Fruit fly (Drosophila melanogaster) whole organism, prepupa: ENCODE results near the gene yellow-c.

ENCODE experiments used
- Blimp-1 ChIP-seq: fragments of 200-800 bp; sonication (Bioruptor generic); optimal IDR thresholded peaks from 3 replicates; lab custom pipeline; 2017; ENCODE audit warnings: missing biosample characterization, missing genetic modification characterization, mild to moderate bottlenecking, moderate library complexity, missing genetic modification reagents
- CG10631 ChIP-seq: fragments of 200-800 bp; sonication (Bioruptor generic); optimal IDR thresholded peaks from 2 replicates; lab custom pipeline; 2016; ENCODE audit warnings: missing biosample characterization, missing genetic modification characterization
- CG10669 ChIP-seq: fragments of 200-800 bp; sonication (Bioruptor generic); optimal IDR thresholded peaks from 3 replicates; lab custom pipeline; 2018; ENCODE audit warnings: missing biosample characterization, mild to moderate bottlenecking, missing genetic modification characterization, moderate library complexity
- CG11294 ChIP-seq: fragments of 200-800 bp; sonication (Bioruptor generic); IDR thresholded peaks from 2 replicates; pipeline ENCODE4 v1.3.6; 2022; ENCODE audit warnings: missing biosample characterization, missing genetic modification characterization
- CG11762 ChIP-seq: fragments of 200-800 bp; sonication (Bioruptor generic); optimal IDR thresholded peaks from 3 replicates; lab custom pipeline; 2016; ENCODE audit warnings: missing biosample characterization, missing genetic modification characterization; ENCODE audit not compliant: insufficient read depth
- CG15336 ChIP-seq: fragments of 200-800 bp; sonication (Bioruptor generic); IDR thresholded peaks from 2 replicates; pipeline ENCODE4 v1.3.6; 2022; ENCODE audit warnings: missing biosample characterization, missing genetic modification characterization
- CG1621 ChIP-seq: fragments of 200-800 bp; sonication (Bioruptor generic); optimal IDR thresholded peaks from 3 replicates; lab custom pipeline; 2018; ENCODE audit warnings: missing biosample characterization, mild to moderate bottlenecking, missing genetic modification characterization
- CG16779 ChIP-seq: fragments of 200-800 bp; sonication (Bioruptor generic); optimal IDR thresholded peaks from 3 replicates; lab custom pipeline; 2017; ENCODE audit warnings: missing biosample characterization, mild to moderate bottlenecking, missing genetic modification characterization
- CG3032 ChIP-seq: fragments of 200-800 bp; optimal IDR thresholded peaks from 2 replicates; lab custom pipeline; 2019; ENCODE audit warnings: missing biosample characterization, mild to moderate bottlenecking, missing genetic modification characterization, moderate library complexity
- CG31627 ChIP-seq: fragments of 200-800 bp; sonication (Bioruptor generic); optimal IDR thresholded peaks from 3 replicates; lab custom pipeline; 2016; ENCODE audit warnings: missing biosample characterization, missing genetic modification characterization
- CG32006 ChIP-seq: fragments of 200-800 bp; sonication (Bioruptor generic); optimal IDR thresholded peaks from 3 replicates; lab custom pipeline; 2017; ENCODE audit warnings: missing biosample characterization, mild to moderate bottlenecking, missing genetic modification characterization
- CG3919 ChIP-seq: fragments of 200-800 bp; sonication (Bioruptor generic); optimal IDR thresholded peaks from 3 replicates; lab custom pipeline; 2016; ENCODE audit warnings: missing biosample characterization, missing genetic modification characterization
- CG4318 ChIP-seq: fragments of 200-800 bp; sonication (Bioruptor generic); optimal IDR thresholded peaks from 3 replicates; lab custom pipeline; 2017; ENCODE audit warnings: missing biosample characterization, mild to moderate bottlenecking, missing genetic modification characterization
- CG6163 ChIP-seq: fragments of 200-800 bp; sonication (Bioruptor generic); IDR thresholded peaks from 3 replicates; pipeline ENCODE4 v1.3.6; 2022; ENCODE audit warnings: missing biosample characterization, missing genetic modification characterization
- CG6276 ChIP-seq: fragments of 200-800 bp; sonication (Bioruptor generic); optimal IDR thresholded peaks from 2 replicates; lab custom pipeline; 2017; ENCODE audit warnings: missing biosample characterization, mild to moderate bottlenecking, missing genetic modification characterization
- CG6792 ChIP-seq: fragments of 200-800 bp; sonication (Bioruptor generic); optimal IDR thresholded peaks from 3 replicates; lab custom pipeline; 2016; ENCODE audit warnings: missing biosample characterization, missing genetic modification characterization
- CG6808 ChIP-seq: fragments of 200-800 bp; sonication (Bioruptor generic); optimal IDR thresholded peaks from 3 replicates; lab custom pipeline; 2017; ENCODE audit warnings: missing biosample characterization, missing genetic modification characterization, mild to moderate bottlenecking, moderate library complexity, missing genetic modification reagents
- CG6854 ChIP-seq: fragments of 200-800 bp; sonication (Bioruptor generic); optimal IDR thresholded peaks from 2 replicates; lab custom pipeline; 2017; ENCODE audit warnings: missing biosample characterization, mild to moderate bottlenecking, missing genetic modification characterization
- CG7368 ChIP-seq: fragments of 200-800 bp; sonication (Bioruptor generic); optimal IDR thresholded peaks from 3 replicates; lab custom pipeline; 2016; ENCODE audit warnings: missing biosample characterization, missing genetic modification characterization
- CG8119 ChIP-seq: fragments of 200-800 bp; sonication (Bioruptor generic); IDR thresholded peaks from 3 replicates; pipeline ENCODE4 v1.3.6; 2022; ENCODE audit warnings: missing biosample characterization, missing genetic modification characterization
- CG9139 ChIP-seq: fragments of 200-800 bp; sonication (Bioruptor generic); optimal IDR thresholded peaks from 3 replicates; lab custom pipeline; 2017; ENCODE audit warnings: missing biosample characterization, mild to moderate bottlenecking, missing genetic modification characterization
- Eip75B ChIP-seq: fragments of 200-800 bp; sonication (Bioruptor generic); optimal IDR thresholded peaks from 3 replicates; lab custom pipeline; 2016; ENCODE audit warnings: missing biosample characterization, missing genetic modification characterization
- Eip78C ChIP-seq: fragments of 200-800 bp; sonication (Bioruptor generic); peaks from one replicate; lab custom pipeline; 2016; ENCODE audit warnings: missing biosample characterization, missing genetic modification characterization
- Eip93F ChIP-seq: fragments of 200-800 bp; sonication (Bioruptor generic); optimal IDR thresholded peaks from 2 replicates; lab custom pipeline; 2016; ENCODE audit warnings: missing biosample characterization, mild to moderate bottlenecking, missing genetic modification characterization
- Ets21C ChIP-seq: fragments of 200-800 bp; sonication (Bioruptor generic); optimal IDR thresholded peaks from 3 replicates; lab custom pipeline; 2016; ENCODE audit warnings: missing biosample characterization, missing genetic modification characterization
- Ets96B ChIP-seq: fragments of 200-800 bp; optimal IDR thresholded peaks from 2 replicates; lab custom pipeline; 2019; ENCODE audit warnings: missing biosample characterization, mild to moderate bottlenecking, missing genetic modification characterization, moderate library complexity
- Gug ChIP-seq: fragments of 200-800 bp; sonication (Bioruptor generic); IDR thresholded peaks from 2 replicates; pipeline ENCODE4 v1.3.6; 2022; ENCODE audit warnings: missing biosample characterization, missing genetic modification characterization
- Hr38 ChIP-seq: sonication (Bioruptor generic); optimal IDR thresholded peaks from 2 replicates; lab custom pipeline; 2016; ENCODE audit warnings: missing biosample characterization, missing genetic modification characterization
- Hr4 ChIP-seq: fragments of 200-800 bp; sonication (Bioruptor generic); optimal IDR thresholded peaks from 3 replicates; lab custom pipeline; 2016; ENCODE audit warnings: missing biosample characterization, missing genetic modification characterization
- Lpt ChIP-seq: fragments of 200-800 bp; sonication (Bioruptor generic); optimal IDR thresholded peaks from 3 replicates; lab custom pipeline; 2016; ENCODE audit warnings: missing biosample characterization, missing genetic modification characterization
- Met ChIP-seq: fragments of 200-800 bp; sonication (Bioruptor generic); optimal IDR thresholded peaks from 3 replicates; lab custom pipeline; 2016; ENCODE audit warnings: missing biosample characterization, missing genetic modification characterization
- OdsH ChIP-seq: fragments of 200-800 bp; sonication (Bioruptor generic); optimal IDR thresholded peaks from 3 replicates; lab custom pipeline; 2016; ENCODE audit warnings: missing biosample characterization, missing genetic modification characterization
- Smox ChIP-seq: fragments of 200-800 bp; sonication (Bioruptor generic); optimal IDR thresholded peaks from 3 replicates; lab custom pipeline; 2016; ENCODE audit warnings: missing biosample characterization, missing genetic modification characterization
- Sox102F ChIP-seq: fragments of 200-800 bp; sonication (Bioruptor generic); optimal IDR thresholded peaks from 2 replicates; lab custom pipeline; 2016; ENCODE audit warnings: missing biosample characterization, mild to moderate bottlenecking, missing genetic modification characterization
- Sox15 ChIP-seq: fragments of 200-800 bp; sonication (Bioruptor generic); optimal IDR thresholded peaks from 3 replicates; lab custom pipeline; 2016; ENCODE audit warnings: missing biosample characterization, missing genetic modification characterization
- achi ChIP-seq: fragments of 200-800 bp; sonication (Bioruptor generic); optimal IDR thresholded peaks from 3 replicates; lab custom pipeline; 2016; ENCODE audit warnings: missing biosample characterization, missing genetic modification characterization
- acj6 ChIP-seq: fragments of 200-800 bp; sonication (Bioruptor generic); optimal IDR thresholded peaks from 3 replicates; lab custom pipeline; 2016; ENCODE audit warnings: missing biosample characterization, missing genetic modification characterization
- cyc ChIP-seq: fragments of 200-800 bp; sonication (Bioruptor generic); optimal IDR thresholded peaks from 3 replicates; lab custom pipeline; 2016; ENCODE audit warnings: missing biosample characterization, missing genetic modification characterization
- dac ChIP-seq: fragments of 200-800 bp; sonication (Bioruptor generic); optimal IDR thresholded peaks from 2 replicates; lab custom pipeline; 2017; ENCODE audit warnings: missing biosample characterization, mild to moderate bottlenecking, missing genetic modification characterization
- dsx ChIP-seq: fragments of 200-800 bp; optimal IDR thresholded peaks from 3 replicates; lab custom pipeline; 2019; ENCODE audit warnings: missing biosample characterization, mild to moderate bottlenecking, missing genetic modification characterization, moderate library complexity; ENCODE audit not compliant: poor library complexity, severe bottlenecking
- eg ChIP-seq: fragments of 200-800 bp; sonication (Bioruptor generic); IDR thresholded peaks from 3 replicates; pipeline ENCODE4 v1.3.6; 2022; ENCODE audit warnings: missing biosample characterization, missing genetic modification characterization
- esn ChIP-seq: fragments of 200-800 bp; sonication (Bioruptor generic); optimal IDR thresholded peaks from 2 replicates; lab custom pipeline; 2016; ENCODE audit warnings: missing biosample characterization, mild to moderate bottlenecking, missing genetic modification characterization, moderate library complexity
- fd59A ChIP-seq: fragments of 200-800 bp; sonication (Bioruptor generic); optimal IDR thresholded peaks from 2 replicates; lab custom pipeline; 2017; ENCODE audit warnings: missing biosample characterization, mild to moderate bottlenecking, missing genetic modification characterization, missing genetic modification reagents
- fd85E ChIP-seq: fragments of 200-800 bp; sonication (Bioruptor generic); optimal IDR thresholded peaks from 3 replicates; lab custom pipeline; 2016; ENCODE audit warnings: missing biosample characterization, missing genetic modification characterization
- lz ChIP-seq: fragments of 200-800 bp; sonication (Bioruptor generic); optimal IDR thresholded peaks from 3 replicates; lab custom pipeline; 2016; ENCODE audit warnings: missing biosample characterization, missing genetic modification characterization
- net ChIP-seq: fragments of 200-800 bp; sonication (Bioruptor generic); optimal IDR thresholded peaks from 3 replicates; lab custom pipeline; 2016; ENCODE audit warnings: missing biosample characterization, missing genetic modification characterization
- pdm3 ChIP-seq: fragments of 200-800 bp; sonication (Bioruptor generic); optimal IDR thresholded peaks from 3 replicates; lab custom pipeline; 2016; ENCODE audit warnings: missing biosample characterization, missing genetic modification characterization
- salr ChIP-seq, 2 experiments: fragments of 200-800 bp; sonication (Bioruptor generic); optimal IDR thresholded peaks; 3 replicates each; lab custom pipeline; 2016 to 2018; ENCODE audit warnings: missing biosample characterization in 2 of 2, missing genetic modification characterization in 2 of 2, mild to moderate bottlenecking in 1 of 2
- spab ChIP-seq: fragments of 200-800 bp; sonication (Bioruptor generic); optimal IDR thresholded peaks from 2 replicates; lab custom pipeline; 2017; ENCODE audit warnings: missing biosample characterization, mild to moderate bottlenecking, missing genetic modification characterization, missing genetic modification reagents
- ss ChIP-seq, 2 experiments: fragments of 200-800 bp; sonication (Bioruptor generic); optimal IDR thresholded peaks; 2 replicates in 1 of 2; 3 replicates in 1 of 2; lab custom pipeline; 2017 to 2018; ENCODE audit warnings: mild to moderate bottlenecking in 2 of 2, missing biosample characterization in 2 of 2, missing genetic modification characterization in 2 of 2, moderate library complexity in 1 of 2
- svp ChIP-seq: fragments of 200-800 bp; sonication (Bioruptor generic); peaks from one replicate; lab custom pipeline; 2016; ENCODE audit warnings: missing biosample characterization, missing genetic modification characterization
- topi ChIP-seq: fragments of 200-800 bp; sonication (Bioruptor generic); optimal IDR thresholded peaks from 3 replicates; lab custom pipeline; 2016; ENCODE audit warnings: missing biosample characterization, missing genetic modification characterization

The yellow-c gene

DNA sequence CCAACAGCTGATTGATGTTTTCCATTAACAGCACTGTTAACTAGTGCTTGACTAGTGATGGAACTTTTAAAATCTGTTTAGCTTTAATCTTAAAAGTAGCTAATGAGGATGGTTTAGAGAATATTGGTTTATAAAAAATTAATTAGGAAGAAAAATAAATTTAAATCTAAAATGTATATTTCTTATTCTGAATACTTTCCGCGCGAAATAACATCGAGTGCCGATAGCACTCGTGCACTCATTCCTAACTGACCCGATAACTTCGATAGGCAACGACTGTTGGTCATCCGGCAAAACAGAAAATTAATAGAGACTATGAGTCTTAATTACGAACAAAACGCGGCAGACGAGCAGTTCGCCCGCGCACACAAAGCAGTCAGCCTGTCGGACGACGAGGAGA, 25.5 kb upstream of the yellow-c start, which contains the start of the genes THG and Rnmt:
Gene THG, minus strand, starts transcription at position 22 of the 400 bp plus-strand sequence.
Gene Rnmt, plus strand, starts transcription at position 237 of the 400 bp plus-strand sequence.
- TF ChIP-seq CG7368 (GFP tag; lab: Kevin White, UChicago), result peak; percentile 26
- peak; percentile 69 for TF ChIP-seq CG6792 (GFP tag; lab: Kevin White, UChicago)
- no peak for TF ChIP-seq CG16779
- TF ChIP-seq CG6276 (GFP tag; lab: Kevin White, UChicago), result no peak
- peak; percentile 75 for TF ChIP-seq Hr4 (GFP tag; lab: Kevin White, UChicago)
- no peak for TF ChIP-seq CG3919 (GFP tag; lab: Kevin White, UChicago)
- TF ChIP-seq Eip78C (GFP tag; lab: Kevin White, UChicago), result peak; percentile 88
- peak; percentile 85 for TF ChIP-seq esn (GFP tag; lab: Kevin White, UChicago)
- no peak for TF ChIP-seq CG11762
- TF ChIP-seq CG1621 (tag; lab: Kevin White, UChicago), result peak; percentile 40
- TF ChIP-seq achi (GFP tag; lab: Kevin White, UChicago), result peak; percentile 78
- no peak for TF ChIP-seq spab
- peak; percentile 63 for TF ChIP-seq Ets96B (tag; lab: Kevin White, UChicago)
- peak; percentile 58 for TF ChIP-seq CG11294 (GFP tag; lab: Robert Waterston, UW)
- peak; percentile 70 for TF ChIP-seq CG3032 (tag; lab: Kevin White, UChicago)
- no peak for TF ChIP-seq CG6808
- no peak for TF ChIP-seq CG4318 (GFP tag; lab: Kevin White, UChicago)
- no peak for TF ChIP-seq svp
- no peak for TF ChIP-seq CG10669 (GFP tag; lab: Kevin White, UChicago)
- peak; percentile 79 for TF ChIP-seq Smox
- TF ChIP-seq acj6, result peak; percentile 74
- TF ChIP-seq ss (GFP tag; optimal IDR thresholded peaks at IDR 0.05; lab: Kevin White, UChicago), result no peak
- no peak for TF ChIP-seq Blimp-1 (GFP tag; lab: Kevin White, UChicago)
- TF ChIP-seq CG6854, result no peak
- TF ChIP-seq net (GFP tag; lab: Kevin White, UChicago), result peak; percentile 61
- TF ChIP-seq CG10631 (GFP tag; lab: Kevin White, UChicago), result peak; percentile 84
- TF ChIP-seq dsx (GFP tag; lab: Kevin White, UChicago), result no peak
- TF ChIP-seq CG8119 (GFP tag; lab: Robert Waterston, UW), result no peak; the same call in 2 of the 3 replicates
- TF ChIP-seq Hr38, result no peak
- TF ChIP-seq cyc, result peak; percentile 71
- no peak for TF ChIP-seq fd85E (GFP tag; lab: Kevin White, UChicago)
- peak; percentile 60 for TF ChIP-seq Ets21C (GFP tag; lab: Kevin White, UChicago)
- TF ChIP-seq fd59A, result peak; percentile 13
- TF ChIP-seq Met (GFP tag; lab: Kevin White, UChicago), result no peak
- TF ChIP-seq Sox15 (GFP tag; lab: Kevin White, UChicago), result peak; percentile 52
- no peak for TF ChIP-seq Eip93F (GFP tag; lab: Kevin White, UChicago)
- peak; percentile 79 for TF ChIP-seq OdsH
- TF ChIP-seq CG15336, result peak; percentile 66
- TF ChIP-seq Lpt (GFP tag; lab: Kevin White, UChicago), result no peak
- peak; percentile 72 for TF ChIP-seq lz (GFP tag; lab: Kevin White, UChicago)
- peak; percentile 78; the same call in 2 of the 3 replicates for TF ChIP-seq eg (GFP tag; lab: Robert Waterston, UW)
- peak; percentile 69; the same call in 1 of the 2 replicates for TF ChIP-seq Gug
- peak; percentile 77 for TF ChIP-seq pdm3 (GFP tag; lab: Kevin White, UChicago)
- TF ChIP-seq dac (GFP tag; lab: Kevin White, UChicago), result peak; percentile 6
- TF ChIP-seq Sox102F (GFP tag; lab: Kevin White, UChicago), result no peak
- TF ChIP-seq topi (GFP tag; lab: Kevin White, UChicago), result peak; percentile 67
- no peak for TF ChIP-seq CG9139 (GFP tag; lab: Kevin White, UChicago)
- no peak for TF ChIP-seq CG32006 (GFP tag; lab: Kevin White, UChicago)
- peak; percentile 82 for TF ChIP-seq Eip75B (GFP tag; lab: Kevin White, UChicago)
- peak; percentile 14 to 63 for TF ChIP-seq salr (GFP tag; optimal IDR thresholded peaks at IDR 0.05; lab: Kevin White, UChicago)
- peak; percentile 73 for TF ChIP-seq CG6163
- TF ChIP-seq CG31627, result peak; percentile 72
